Worm (Caenorhabditis elegans) whole organism, late embryonic: ENCODE results near the gene bris-1.
A peak's percentile ranks its signal among the peaks of the same experiment; 100 is the strongest.

Experiments used
- C08G9.2 ChIP-seq: sonication (generic microtip); optimal IDR thresholded peaks from 2 replicates; lab custom pipeline; 2016; ENCODE audit warnings: mild to moderate bottlenecking, missing genetic modification characterization, moderate library complexity, missing compliant biosample characterization
- F13H6.1 ChIP-seq: sonication (generic microtip); optimal IDR thresholded peaks from 2 replicates; lab custom pipeline; 2016; ENCODE audit warnings: missing genetic modification characterization, missing compliant biosample characterization
- K09A11.1 ChIP-seq: sonication (generic microtip); optimal IDR thresholded peaks from 2 replicates; lab custom pipeline; 2017; ENCODE audit warnings: antibody characterized with exemption, mild to moderate bottlenecking, missing genetic modification characterization, missing compliant biosample characterization; ENCODE audit not compliant: insufficient read depth
- ama-1 ChIP-seq: fragments of 150-350 bp; optimal IDR thresholded peaks from 2 replicates; lab custom pipeline; 2014
- ceh-14 ChIP-seq: sonication (generic microtip); optimal IDR thresholded peaks from 2 replicates; lab custom pipeline; 2016; ENCODE audit warnings: missing genotype, missing genetic modification characterization, missing compliant biosample characterization
- ceh-2 ChIP-seq: sonication (generic microtip); optimal IDR thresholded peaks from 2 replicates; lab custom pipeline; 2016; ENCODE audit warnings: missing genotype, missing genetic modification characterization, missing compliant biosample characterization
- ceh-22 ChIP-seq: sonication (generic microtip); optimal IDR thresholded peaks from 2 replicates; lab custom pipeline; 2017; ENCODE audit warnings: missing biosample characterization, missing genetic modification characterization
- ceh-31 ChIP-seq: sonication (generic microtip); optimal IDR thresholded peaks from 2 replicates; lab custom pipeline; 2016; ENCODE audit warnings: missing genetic modification characterization, missing compliant biosample characterization
- ceh-45 ChIP-seq: fragments of 200-800 bp; sonication (Bioruptor generic); IDR thresholded peaks from 2 replicates; pipeline ENCODE4 v1.3.6; 2022; ENCODE audit warnings: missing genetic modification reagents, missing genetic modification characterization, missing compliant biosample characterization
- ceh-48 ChIP-seq: sonication (generic microtip); optimal IDR thresholded peaks from 2 replicates; lab custom pipeline; 2016; ENCODE audit warnings: missing genetic modification characterization, inconsistent platforms, missing compliant biosample characterization
- ceh-6 ChIP-seq: fragments of 200-800 bp; sonication (Bioruptor generic); optimal IDR thresholded peaks from 2 replicates; lab custom pipeline; 2018; ENCODE audit warnings: mild to moderate bottlenecking, missing genetic modification characterization, missing compliant biosample characterization
- ceh-9 ChIP-seq: sonication (generic microtip); optimal IDR thresholded peaks from 2 replicates; lab custom pipeline; 2016; ENCODE audit warnings: mild to moderate bottlenecking, missing genetic modification characterization, inconsistent platforms, missing compliant biosample characterization
- che-1 ChIP-seq: sonication (generic microtip); optimal IDR thresholded peaks from 2 replicates; lab custom pipeline; 2016; ENCODE audit warnings: mild to moderate bottlenecking, missing genetic modification characterization, missing compliant biosample characterization
- elt-2 ChIP-seq: sonication (generic microtip); optimal IDR thresholded peaks from 2 replicates; lab custom pipeline; 2016; ENCODE audit warnings: missing genetic modification reagents, missing genetic modification characterization, missing compliant biosample characterization
- eyg-1 ChIP-seq: sonication (generic microtip); optimal IDR thresholded peaks from 2 replicates; lab custom pipeline; 2016; ENCODE audit warnings: missing genotype, missing genetic modification characterization, missing compliant biosample characterization
- fax-1 ChIP-seq: sonication (generic microtip); optimal IDR thresholded peaks from 2 replicates; lab custom pipeline; 2016; ENCODE audit warnings: missing genotype, missing genetic modification characterization, missing compliant biosample characterization
- fkh-10 ChIP-seq: fragments of 150-350 bp; optimal IDR thresholded peaks from 2 replicates; lab custom pipeline; 2014; ENCODE audit warnings: missing biosample characterization, missing genetic modification reagents, missing genetic modification characterization
- fkh-6 ChIP-seq: sonication (generic microtip); optimal IDR thresholded peaks from 2 replicates; lab custom pipeline; 2016; ENCODE audit warnings: missing genetic modification characterization, missing compliant biosample characterization
- hlh-13 ChIP-seq: fragments of 200-800 bp; sonication (Bioruptor generic); optimal IDR thresholded peaks from 2 replicates; lab custom pipeline; 2018; ENCODE audit warnings: mild to moderate bottlenecking, missing genetic modification characterization, missing compliant biosample characterization
- hlh-30 ChIP-seq: sonication (generic microtip); optimal IDR thresholded peaks from 2 replicates; lab custom pipeline; 2017; ENCODE audit warnings: antibody characterized with exemption, missing genetic modification characterization, missing compliant biosample characterization; ENCODE audit not compliant: insufficient read depth
- hlh-6 ChIP-seq: sonication (generic microtip); optimal IDR thresholded peaks from 2 replicates; lab custom pipeline; 2016; ENCODE audit warnings: missing genotype, missing genetic modification characterization, missing compliant biosample characterization
- hlh-8 ChIP-seq: sonication (generic microtip); optimal IDR thresholded peaks from 2 replicates; lab custom pipeline; 2016; ENCODE audit warnings: missing genotype, missing genetic modification characterization, missing compliant biosample characterization
- lim-6 ChIP-seq: sonication (generic microtip); optimal IDR thresholded peaks from 2 replicates; lab custom pipeline; 2016; ENCODE audit warnings: missing genetic modification characterization, missing compliant biosample characterization
- lin-11 ChIP-seq: fragments of 200-800 bp; sonication (Bioruptor generic); optimal IDR thresholded peaks from 2 replicates; lab custom pipeline; 2018; ENCODE audit warnings: mild to moderate bottlenecking, missing genetic modification characterization, missing compliant biosample characterization
- mec-3 ChIP-seq: sonication (generic microtip); optimal IDR thresholded peaks from 2 replicates; lab custom pipeline; 2016; ENCODE audit warnings: borderline replicate concordance, missing genetic modification characterization, missing compliant biosample characterization
- nhr-232 ChIP-seq: sonication (generic microtip); optimal IDR thresholded peaks from 2 replicates; lab custom pipeline; 2016; ENCODE audit warnings: missing genetic modification characterization, missing compliant biosample characterization
- pha-2 ChIP-seq: sonication (generic microtip); optimal IDR thresholded peaks from 2 replicates; lab custom pipeline; 2017; ENCODE audit warnings: mild to moderate bottlenecking, missing genetic modification characterization, missing compliant biosample characterization
- pqm-1 ChIP-seq: sonication (generic microtip); optimal IDR thresholded peaks from 2 replicates; lab custom pipeline; 2016; ENCODE audit warnings: missing genetic modification characterization, missing compliant biosample characterization
- pros-1 ChIP-seq: fragments of 150-350 bp; optimal IDR thresholded peaks from 2 replicates; lab custom pipeline; 2014; ENCODE audit warnings: missing biosample characterization, missing genetic modification reagents, missing genetic modification characterization
- rnt-1 ChIP-seq: sonication (generic microtip); optimal IDR thresholded peaks from 2 replicates; lab custom pipeline; 2016; ENCODE audit warnings: missing genetic modification characterization, missing compliant biosample characterization
- sdc-2 ChIP-seq: sonication (generic microtip); optimal IDR thresholded peaks from 2 replicates; lab custom pipeline; 2016; ENCODE audit warnings: missing genotype, missing genetic modification characterization, missing compliant biosample characterization
- sox-4 ChIP-seq: sonication (generic microtip); optimal IDR thresholded peaks from 2 replicates; lab custom pipeline; 2017; ENCODE audit warnings: mild to moderate bottlenecking, missing genetic modification characterization, inconsistent platforms, missing compliant biosample characterization
- syd-9 ChIP-seq: sonication (generic microtip); optimal IDR thresholded peaks from 2 replicates; lab custom pipeline; 2016; ENCODE audit warnings: mild to moderate bottlenecking, missing genetic modification characterization, moderate library complexity, missing compliant biosample characterization
- tbx-7 ChIP-seq: sonication (generic microtip); optimal IDR thresholded peaks from 2 replicates; lab custom pipeline; 2016; ENCODE audit warnings: missing genotype, missing genetic modification characterization, missing compliant biosample characterization
- ttx-3 ChIP-seq: sonication (generic microtip); optimal IDR thresholded peaks from 2 replicates; lab custom pipeline; 2016; ENCODE audit warnings: missing genetic modification reagents, missing genetic modification characterization, missing compliant biosample characterization
- unc-3 ChIP-seq, 2 experiments: fragments of 200-800 bp in 1 of 2; sonication (Bioruptor generic) in 1 of 2; sonication (generic microtip) in 1 of 2; conservative IDR thresholded peaks in 1 of 2; optimal IDR thresholded peaks in 1 of 2; 2 replicates each; pipeline versions ENCODE4 v1.3.6 to Lab custom; 2016 to 2022; ENCODE audit warnings: missing compliant biosample characterization in 2 of 2, missing genetic modification characterization in 2 of 2, missing genetic modification reagents in 1 of 2
- unc-55 ChIP-seq: sonication (generic microtip); optimal IDR thresholded peaks from 2 replicates; lab custom pipeline; 2017; ENCODE audit warnings: missing biosample characterization, missing genetic modification reagents, missing genetic modification characterization
- unc-86 ChIP-seq: sonication (generic microtip); optimal IDR thresholded peaks from 2 replicates; lab custom pipeline; 2016; ENCODE audit warnings: missing genetic modification characterization, missing compliant biosample characterization
- ztf-16 ChIP-seq: sonication (generic microtip); optimal IDR thresholded peaks from 2 replicates; lab custom pipeline; 2017; ENCODE audit warnings: missing genetic modification characterization, missing compliant biosample characterization

bris-1 gene

DNA sequence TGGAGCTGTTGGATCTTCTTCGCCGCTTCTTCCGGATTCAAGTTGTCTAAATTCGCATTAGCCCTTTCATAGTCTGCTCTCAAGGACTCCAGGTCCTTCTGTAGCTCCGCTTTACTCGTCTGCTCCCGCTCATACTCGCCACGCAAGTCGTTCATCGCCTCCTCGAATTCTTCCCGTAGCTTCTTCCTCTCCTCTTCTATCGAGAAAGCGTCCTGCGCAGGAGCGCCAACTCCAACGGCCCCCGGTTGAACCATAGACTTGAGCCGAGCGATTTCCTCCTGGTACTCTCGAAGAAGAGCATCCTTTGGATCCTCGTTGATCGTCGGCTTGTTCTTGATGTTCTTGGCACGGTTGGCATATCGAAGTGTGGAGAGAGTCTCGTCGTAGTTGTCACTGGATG lies 21.7 kb downstream of the bris-1 start:
- peak; percentile 33 for TF ChIP-seq mec-3 (tag; lab: Kevin White, UChicago)
- TF ChIP-seq rnt-1: no peak

DNA sequence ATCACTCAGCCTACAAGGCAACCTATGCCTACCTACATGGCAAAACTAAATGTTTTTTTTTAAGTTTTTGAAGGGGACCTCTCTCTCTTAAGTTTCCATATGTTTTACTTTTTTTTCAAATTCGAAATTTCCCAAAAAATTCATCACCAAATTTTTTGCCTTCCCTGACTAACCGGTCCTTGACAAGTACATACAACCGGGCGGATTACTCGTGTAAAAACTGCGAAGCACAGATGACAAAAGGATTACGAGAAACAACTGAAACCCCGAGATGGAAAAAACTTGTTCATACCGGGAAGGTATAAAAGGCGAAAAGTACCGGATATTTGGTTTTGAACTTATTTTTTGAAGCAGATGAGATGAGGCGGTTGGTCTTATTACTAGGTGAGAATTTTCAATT lies 24.7 kb downstream of the bris-1 start, which contains the start of gene K09B3.1:
TSS of gene K09B3.1 (plus strand) at position 301 of the 400 bp plus-strand sequence.
- no peak for TF ChIP-seq lim-6
- no peak for TF ChIP-seq tbx-7
- no peak for TF ChIP-seq che-1 (tag; lab: Kevin White, UChicago)
- TF ChIP-seq F13H6.1 (tag; lab: Kevin White, UChicago): no peak
- no peak for TF ChIP-seq unc-3 (GFP tag; conservative IDR thresholded peaks at IDR 0.05; lab: Robert Waterston, UW)
- no peak for TF ChIP-seq unc-3 (tag; optimal IDR thresholded peaks at IDR 0.05; lab: Kevin White, UChicago)
- TF ChIP-seq lin-11 (tag; lab: Kevin White, UChicago): no peak
- no peak for TF ChIP-seq rnt-1
- no peak for TF ChIP-seq pqm-1 (tag; lab: Kevin White, UChicago)

DNA sequence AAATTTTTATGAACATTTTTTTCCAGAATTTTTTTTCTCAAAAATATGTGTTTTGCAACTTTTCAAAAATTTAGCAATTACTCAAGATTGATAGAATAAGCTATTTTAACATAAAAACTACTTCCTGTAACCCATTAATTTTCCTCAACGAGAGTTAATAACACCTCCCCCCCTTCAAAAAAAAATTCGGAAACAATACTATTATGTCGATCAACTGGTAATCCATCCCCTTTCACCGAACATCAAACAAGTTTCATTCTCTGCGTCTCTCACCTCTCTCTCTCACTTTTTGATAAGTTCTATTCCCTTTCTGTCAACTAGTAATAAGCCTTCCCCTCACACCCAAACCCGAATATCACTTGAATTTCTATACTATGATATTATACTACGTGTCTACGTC lies 35.2 kb downstream of the bris-1 start, which contains the start of gene glct-6:
TSS of gene glct-6 (plus strand) at position 301 of the 400 bp plus-strand sequence.
- TF ChIP-seq unc-86: no peak
- TF ChIP-seq K09A11.1: no peak
- TF ChIP-seq sdc-2 (tag; lab: Kevin White, UChicago): no peak
- no peak for TF ChIP-seq elt-2
- no peak for TF ChIP-seq ceh-6
- no peak for TF ChIP-seq ttx-3 (tag; lab: Kevin White, UChicago)
- no peak for TF ChIP-seq ceh-31 (tag; lab: Kevin White, UChicago)
- TF ChIP-seq fkh-6 (tag; lab: Kevin White, UChicago): no peak
- TF ChIP-seq hlh-8: no peak
- no peak for TF ChIP-seq ztf-16 (tag; lab: Kevin White, UChicago)
- no peak for TF ChIP-seq rnt-1
- no peak for TF ChIP-seq syd-9 (tag; lab: Kevin White, UChicago)
- no peak for TF ChIP-seq hlh-13 (GFP tag; lab: Kevin White, UChicago)
- TF ChIP-seq unc-55 (GFP tag; lab: Kevin White, UChicago): no peak
- TF ChIP-seq nhr-232 (tag; lab: Kevin White, UChicago): no peak
- no peak for TF ChIP-seq ama-1 (lab: Kevin White, UChicago)
- no peak for TF ChIP-seq fax-1 (tag; lab: Kevin White, UChicago)
- TF ChIP-seq fkh-10 (GFP tag; lab: Kevin White, UChicago): no peak
- no peak for TF ChIP-seq ceh-48 (tag; lab: Kevin White, UChicago)
- TF ChIP-seq pros-1 (tag; lab: Kevin White, UChicago): no peak

DNA sequence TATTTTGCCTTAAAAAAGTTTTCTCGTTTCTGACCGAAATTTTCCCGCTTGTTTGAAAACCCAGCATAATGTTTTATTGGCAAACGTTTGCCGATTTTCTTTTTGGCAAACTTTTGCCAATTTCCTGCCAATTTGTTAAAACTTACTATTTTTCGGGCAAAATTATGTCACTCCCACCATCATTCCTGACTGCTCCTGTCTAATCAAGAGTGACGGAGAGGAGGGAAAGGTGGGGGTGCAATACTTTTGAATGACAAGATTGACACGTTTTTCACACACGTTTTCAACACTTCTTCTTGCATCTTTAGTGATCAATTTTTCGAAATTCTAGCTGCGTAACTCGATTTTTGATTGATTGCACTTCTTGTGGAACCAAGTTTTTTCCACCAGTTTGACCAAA lies 37.6 kb downstream of the bris-1 start:
- TF ChIP-seq sox-4: no peak
- TF ChIP-seq unc-55 (GFP tag; lab: Kevin White, UChicago): peak; percentile 75
- TF ChIP-seq, all 69 proteins: peak for 1

DNA sequence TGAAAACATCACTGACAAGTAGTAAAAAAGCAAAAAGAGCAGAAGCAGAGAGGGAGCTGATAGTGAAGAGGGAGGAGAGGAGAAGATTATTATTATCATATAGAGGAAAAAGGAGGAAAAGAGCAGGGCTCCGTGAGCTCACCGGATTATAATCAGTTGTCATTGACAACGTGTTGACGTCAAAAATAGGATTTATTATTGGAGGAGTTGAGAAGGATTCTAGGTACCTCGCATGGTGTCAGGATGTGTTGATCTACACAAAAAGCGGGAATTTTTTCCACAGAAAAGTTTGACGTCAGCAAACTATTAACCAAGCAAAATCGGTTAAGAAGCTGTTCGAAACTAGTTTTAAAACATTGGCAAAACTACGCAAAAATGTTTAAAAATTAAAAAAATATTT lies 45.0 kb downstream of the bris-1 start:
- TF ChIP-seq ceh-22 (tag; lab: Kevin White, UChicago): no peak
- TF ChIP-seq ttx-3 (tag; lab: Kevin White, UChicago): no peak
- no peak for TF ChIP-seq ceh-14 (tag; lab: Kevin White, UChicago)
- no peak for TF ChIP-seq hlh-30 (tag; lab: Kevin White, UChicago)
- TF ChIP-seq pha-2 (tag; lab: Kevin White, UChicago): no peak
- no peak for TF ChIP-seq hlh-6
- no peak for TF ChIP-seq ceh-9 (tag; lab: Kevin White, UChicago)
- no peak for TF ChIP-seq ceh-2
- TF ChIP-seq fkh-6 (tag; lab: Kevin White, UChicago): no peak
- TF ChIP-seq pqm-1 (tag; lab: Kevin White, UChicago): no peak
- TF ChIP-seq ceh-6: no peak
- no peak for TF ChIP-seq ceh-45 (GFP tag; lab: Robert Waterston, UW)
- TF ChIP-seq eyg-1 (tag; lab: Kevin White, UChicago): no peak
- no peak for TF ChIP-seq mec-3 (tag; lab: Kevin White, UChicago)
- no peak for TF ChIP-seq C08G9.2 (tag; lab: Kevin White, UChicago)
- TF ChIP-seq, all 69 proteins: peak for 0
